Fruit fly (Drosophila melanogaster): ENCODE results near the gene CG3808.

Gene CG3808

DNA sequence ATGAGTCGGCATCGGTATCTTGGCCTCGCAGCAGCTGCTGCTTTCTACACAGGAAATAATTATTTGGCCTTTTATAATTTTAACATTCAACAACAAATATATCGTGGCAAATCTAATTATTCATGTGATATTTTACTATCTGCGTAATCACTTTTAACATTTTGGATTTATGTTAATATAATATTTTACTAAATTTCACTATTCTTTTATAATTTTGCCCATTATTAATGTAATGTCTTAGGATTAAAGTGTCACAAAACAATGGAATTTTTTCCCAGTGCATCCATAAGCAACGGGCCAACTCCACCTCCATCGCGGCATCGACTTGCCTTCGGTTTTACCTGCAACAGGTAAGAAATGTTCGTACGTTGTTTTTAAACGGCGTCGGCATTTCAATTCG lies 42.1 kb upstream of the CG3808 start (continued):
- TF ChIP-seq Sry-β (GFP tag; optimal IDR thresholded peaks at IDR 0.05) (peak; percentile 45), Tbp (GFP tag; optimal IDR thresholded peaks at IDR 0.05) (no peak), CG34376 (GFP tag; optimal IDR thresholded peaks at IDR 0.05) (no peak), CG2116 (GFP tag; optimal IDR thresholded peaks at IDR 0.05) (peak; percentile 59), lov (optimal IDR thresholded peaks at IDR 0.05) (no peak), lov (GFP tag; IDR thresholded peaks at IDR 0.05) (0 out of 3 replicates have a peak, but pooled peaks have one; percentile 15), Dfd (GFP tag; optimal IDR thresholded peaks at IDR 0.05) (no peak), CG4360 (GFP tag; IDR thresholded peaks at IDR 0.05) (no peak), CG3407 (GFP tag; optimal IDR thresholded peaks at IDR 0.05) (peak; percentile 79), Awh (GFP tag; IDR thresholded peaks at IDR 0.05) (peak; percentile 74), CkIIα-i1 (GFP tag; IDR thresholded peaks at IDR 0.05) (no peak), E2f2 (GFP tag; IDR thresholded peaks at IDR 0.05) (peak; percentile 50), CG31388 (GFP tag; optimal IDR thresholded peaks at IDR 0.05) (peak; percentile 24), CG3726 (GFP tag; IDR thresholded peaks at IDR 0.05) (no peak), klu (GFP tag; IDR thresholded peaks at IDR 0.05) (peak; percentile 56), stwl (tag; optimal IDR thresholded peaks at IDR 0.05) (peak; percentile 54), Sox102F (GFP tag; optimal IDR thresholded peaks at IDR 0.05) (peak; percentile 91), CG31224 (GFP tag; IDR thresholded peaks at IDR 0.05) (no peak; the same call in 1 of the 2 replicates), CG11247 (GFP tag; IDR thresholded peaks at IDR 0.05) (no peak), CG18262 (tag; optimal IDR thresholded peaks at IDR 0.05) (peak; percentile 97), Aef1 (GFP tag; IDR thresholded peaks at IDR 0.05) (no peak; the same call in 2 of the 3 replicates), tna (GFP tag; IDR thresholded peaks at IDR 0.05; ENCODE audit: partially characterized antibody) (no peak), Dip2 (GFP tag; IDR thresholded peaks at IDR 0.05) (no peak), CG18476 (GFP tag; optimal IDR thresholded peaks at IDR 0.05) (peak; percentile 69), CG12299 (tag; optimal IDR thresholded peaks at IDR 0.05) (peak; percentile 65), kni (GFP tag; optimal IDR thresholded peaks at IDR 0.05) (peak; percentile 22), Xrp1 (GFP tag; IDR thresholded peaks at IDR 0.05) (peak; percentile 90), bbx (GFP tag; IDR thresholded peaks at IDR 0.05; ENCODE audit: partially characterized antibody) (no peak), CG10321 (GFP tag; IDR thresholded peaks at IDR 0.05) (no peak), CG14710 (tag; optimal IDR thresholded peaks at IDR 0.05) (peak; percentile 96), pho (GFP tag; optimal IDR thresholded peaks at IDR 0.05) (no peak), CG8089 (GFP tag; optimal IDR thresholded peaks at IDR 0.05) (no peak), trh (GFP tag; optimal IDR thresholded peaks at IDR 0.05) (peak; percentile 59), cato (GFP tag; optimal IDR thresholded peaks at IDR 0.05; ENCODE audit: borderline replicate concordance) (peak; percentile 63), emc (GFP tag; optimal IDR thresholded peaks at IDR 0.05) (no peak), CG11085 (GFP tag; IDR thresholded peaks at IDR 0.05) (no peak), jigr1 (GFP tag; IDR thresholded peaks at IDR 0.05) (peak; percentile 7; the same call in 1 of the 3 replicates), Chrac-16 (GFP tag; optimal IDR thresholded peaks at IDR 0.05) (peak; percentile 69), Rfx (GFP tag; IDR thresholded peaks at IDR 0.05) (no peak), Sox100B (GFP tag; optimal IDR thresholded peaks at IDR 0.05) (peak; percentile 91), mam (GFP tag; optimal IDR thresholded peaks at IDR 0.05) (no peak), sens (GFP tag) (peak; percentile 93), CTCF (GFP tag; optimal IDR thresholded peaks at IDR 0.05) (peak; percentile 10), CG13287 (GFP tag; IDR thresholded peaks at IDR 0.05; ENCODE audit: partially characterized antibody) (no peak), Doc3 (GFP tag; IDR thresholded peaks at IDR 0.05; ENCODE audit: partially characterized antibody) (no peak), lbe (GFP tag; optimal IDR thresholded peaks at IDR 0.05) (peak; percentile 71), yki (optimal IDR thresholded peaks at IDR 0.05) (no peak), ewg (GFP tag; optimal IDR thresholded peaks at IDR 0.05) (peak; percentile 73), esg (GFP tag; conservative IDR thresholded peaks at IDR 0.05) (peak; percentile 72), BEAF-32 (GFP tag; optimal IDR thresholded peaks at IDR 0.05) (no peak), cad (GFP tag; optimal IDR thresholded peaks at IDR 0.05) (no peak), CG13624 (GFP tag; optimal IDR thresholded peaks at IDR 0.05) (no peak), Opbp (GFP tag; IDR thresholded peaks at IDR 0.05; ENCODE audit: partially characterized antibody) (no peak)
